Worm (Caenorhabditis elegans) whole organism, midembryonic: ENCODE measurements around the gene T21E8.5.

ENCODE experiments used
- cog-1 ChIP-seq: sonication (generic microtip); optimal IDR thresholded peaks from 2 replicates; lab custom pipeline; 2016; ENCODE audit warnings: missing genetic modification characterization, missing compliant biosample characterization
- klf-2 ChIP-seq: fragments of 200-800 bp; sonication (Bioruptor generic); conservative IDR thresholded peaks from 2 replicates; pipeline ENCODE4 v1.3.6; 2022; ENCODE audit warnings: missing genetic modification reagents, missing genetic modification characterization, missing compliant biosample characterization
- med-1 ChIP-seq: sonication (generic microtip); optimal IDR thresholded peaks from 2 replicates; lab custom pipeline; 2017; ENCODE audit warnings: missing genetic modification characterization, mild to moderate bottlenecking, missing compliant biosample characterization, antibody characterized with exemption, missing genetic modification reagents; ENCODE audit not compliant: insufficient read depth
- ref-1 ChIP-seq: fragments of 200-800 bp; sonication (Bioruptor generic); conservative IDR thresholded peaks from 2 replicates; pipeline ENCODE4 v1.3.6; 2022; ENCODE audit warnings: missing genetic modification reagents, missing genetic modification characterization, missing compliant biosample characterization
- tab-1 ChIP-seq: fragments of 200-800 bp; sonication (Bioruptor generic); IDR thresholded peaks from 2 replicates; pipeline ENCODE4 v1.3.6; 2022; ENCODE audit warnings: missing genetic modification characterization, missing compliant biosample characterization

DNA sequence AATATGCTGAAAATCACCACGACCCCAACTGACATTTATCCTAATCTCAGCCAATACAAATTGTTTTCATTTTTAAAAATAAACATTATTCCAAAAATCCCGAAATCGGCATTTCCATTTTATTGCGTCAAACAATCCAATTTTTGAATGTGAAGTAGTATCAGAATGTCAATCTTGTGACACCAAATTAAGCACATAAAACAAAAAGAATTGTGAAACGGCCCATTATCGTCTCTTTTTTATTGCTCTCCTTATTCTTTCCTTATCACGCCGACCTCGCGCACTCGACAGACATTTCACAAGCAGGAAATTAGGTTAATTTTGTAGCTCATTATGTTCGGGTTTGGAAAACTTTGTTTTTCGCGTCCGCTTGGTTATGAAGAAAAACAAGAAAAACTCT, 5.5 kb upstream of the T21E8.5 start, which contains the start of gene T21E8.4:
- TF ChIP-seq klf-2 (no peak), med-1 (no peak), cog-1 (no peak), ref-1 (GFP tag; lab: Robert Waterston, UW) (no peak), tab-1 (GFP tag; lab: Robert Waterston, UW) (no peak)
